Worm (Caenorhabditis elegans) whole organism, L4/young adult: ENCODE measurements around the gene nhr-202.

Source experiments
- dao-5 ChIP-seq: sonication (generic microtip); optimal IDR thresholded peaks from 2 replicates; lab custom pipeline; 2016; ENCODE audit warnings: missing genotype, missing genetic modification characterization, moderate library complexity, missing compliant biosample characterization
- him-1 ChIP-seq: sonication (generic microtip); optimal IDR thresholded peaks from 2 replicates; lab custom pipeline; 2016; ENCODE audit warnings: missing genotype, missing genetic modification reagents, missing genetic modification characterization, missing compliant biosample characterization

ce11 chrV:462263-462662 is at the start of gene nhr-202:
- TF ChIP-seq him-1 (tag; lab: Kevin White, UChicago) = no peak
- TF ChIP-seq dao-5 (tag; lab: Kevin White, UChicago) = no peak
